Fruit fly (Drosophila melanogaster) whole organism, wandering third instar larva: ENCODE measurements around the gene CG34253.

Experiments
- CG32264 ChIP-seq: fragments of 200-800 bp; sonication (Bioruptor generic); optimal IDR thresholded peaks from 2 replicates; lab custom pipeline; 2016; ENCODE audit warnings: missing biosample characterization, missing genetic modification characterization
- CG9705 ChIP-seq: fragments of 200-800 bp; sonication (Bioruptor generic); optimal IDR thresholded peaks from 2 replicates; lab custom pipeline; 2018; ENCODE audit warnings: missing biosample characterization, mild to moderate bottlenecking, missing genetic modification characterization
- CrebA ChIP-seq: fragments of 200-800 bp; sonication (Bioruptor generic); optimal IDR thresholded peaks from 2 replicates; lab custom pipeline; 2016; ENCODE audit warnings: missing biosample characterization, mild to moderate bottlenecking, missing genetic modification characterization, borderline replicate concordance
- Dif ChIP-seq: fragments of 200-275, 200-300 bp; sonication (Bioruptor generic); optimal IDR thresholded peaks from 2 replicates; lab custom pipeline; 2018; ENCODE audit warnings: missing biosample characterization, missing genetic modification characterization; ENCODE audit not compliant: partially characterized antibody
- HLH106 ChIP-seq: fragments of 200-800 bp; optimal IDR thresholded peaks from 3 replicates; lab custom pipeline; 2019; ENCODE audit warnings: missing biosample characterization, mild to moderate bottlenecking, missing genetic modification characterization, moderate library complexity
- Hnf4 ChIP-seq: fragments of 200-800 bp; sonication (Bioruptor generic); optimal IDR thresholded peaks from 2 replicates; lab custom pipeline; 2016; ENCODE audit warnings: missing biosample characterization, mild to moderate bottlenecking, missing genetic modification characterization
- Hr83 ChIP-seq: fragments of 200-300 bp; sonication (Bioruptor generic); optimal IDR thresholded peaks from 2 replicates; lab custom pipeline; 2016; ENCODE audit warnings: missing biosample characterization, mild to moderate bottlenecking, missing genetic modification characterization, moderate library complexity; ENCODE audit not compliant: poor library complexity, severe bottlenecking
- Mio ChIP-seq: sonication (Bioruptor generic); optimal IDR thresholded peaks from 2 replicates; lab custom pipeline; 2016; ENCODE audit warnings: missing biosample characterization, missing genetic modification characterization
- N ChIP-seq: fragments of >200 bp; optimal IDR thresholded peaks from 2 replicates; lab custom pipeline; 2018; ENCODE audit warnings: missing biosample characterization, missing external identifiers, missing genetic modification characterization
- OdsH ChIP-seq: fragments of 200-800 bp; sonication (Bioruptor generic); optimal IDR thresholded peaks from 2 replicates; lab custom pipeline; 2016; ENCODE audit warnings: missing biosample characterization, mild to moderate bottlenecking, missing genetic modification characterization
- Rel ChIP-seq, 2 experiments: fragments of 200-800 bp; sonication (Bioruptor generic) in 1 of 2; optimal IDR thresholded peaks; 2 replicates in 1 of 2; 3 replicates in 1 of 2; lab custom pipeline; 2016 to 2019; ENCODE audit warnings: mild to moderate bottlenecking in 2 of 2, missing biosample characterization in 2 of 2, missing genetic modification characterization in 2 of 2, moderate library complexity in 1 of 2
- Sp1 ChIP-seq: fragments of 200-800 bp; sonication (Bioruptor generic); optimal IDR thresholded peaks from 3 replicates; lab custom pipeline; 2019; ENCODE audit warnings: missing biosample characterization, mild to moderate bottlenecking, missing genetic modification characterization, moderate library complexity
- brk ChIP-seq: fragments of 200-800 bp; sonication (Bioruptor generic); optimal IDR thresholded peaks from 2 replicates; lab custom pipeline; 2016; ENCODE audit warnings: missing biosample characterization, mild to moderate bottlenecking, missing genetic modification characterization
- dl ChIP-seq, 2 experiments: fragments of 175-275, 200-275 bp in 1 of 2; fragments of 200-275 bp in 1 of 2; sonication (Bioruptor generic); optimal IDR thresholded peaks; lab custom pipeline; 2018; ENCODE audit warnings: mild to moderate bottlenecking in 2 of 2, missing biosample characterization in 2 of 2, missing genetic modification characterization in 2 of 2, moderate library complexity in 2 of 2; ENCODE audit not compliant: partially characterized antibody in 2 of 2, insufficient read depth in 1 of 2
- dmrt93B ChIP-seq: fragments of 200-800 bp; sonication (Bioruptor generic); optimal IDR thresholded peaks from 2 replicates; lab custom pipeline; 2018; ENCODE audit warnings: missing biosample characterization, mild to moderate bottlenecking, missing genetic modification characterization
- ey ChIP-seq: fragments of 200-800 bp; sonication (Bioruptor generic); optimal IDR thresholded peaks from 2 replicates; lab custom pipeline; 2016; ENCODE audit warnings: missing biosample characterization, missing genetic modification characterization
- foxo ChIP-seq, 2 experiments: fragments of 200-800 bp; sonication (Bioruptor generic); optimal IDR thresholded peaks; 2 replicates in 1 of 2; 3 replicates in 1 of 2; lab custom pipeline; 2016 to 2017; ENCODE audit warnings: missing biosample characterization in 2 of 2, missing genetic modification characterization in 2 of 2
- fru ChIP-seq: fragments of 200-800 bp; sonication (Bioruptor generic); optimal IDR thresholded peaks from 3 replicates; lab custom pipeline; 2016; ENCODE audit warnings: missing biosample characterization, mild to moderate bottlenecking, missing genetic modification characterization
- h ChIP-seq: fragments of 200-800 bp; sonication (Bioruptor generic); optimal IDR thresholded peaks from 3 replicates; lab custom pipeline; 2016; ENCODE audit warnings: missing biosample characterization, mild to moderate bottlenecking, missing genetic modification characterization
- lola ChIP-seq: fragments of >200 bp; optimal IDR thresholded peaks from 2 replicates; lab custom pipeline; 2017; ENCODE audit warnings: missing biosample characterization, missing genetic modification characterization
- pan ChIP-seq: fragments of >200 bp; optimal IDR thresholded peaks from 2 replicates; lab custom pipeline; 2017
- psq ChIP-seq: fragments of 200-800 bp; sonication (Bioruptor generic); optimal IDR thresholded peaks from 3 replicates; lab custom pipeline; 2017; ENCODE audit warnings: missing biosample characterization, mild to moderate bottlenecking, missing genetic modification characterization, moderate library complexity
- rgr ChIP-seq: fragments of 200-800 bp; sonication (Bioruptor generic); optimal IDR thresholded peaks from 3 replicates; lab custom pipeline; 2016; ENCODE audit warnings: missing biosample characterization, mild to moderate bottlenecking, missing genetic modification characterization
- sage ChIP-seq: fragments of 200-800 bp; sonication (Bioruptor generic); optimal IDR thresholded peaks from 2 replicates; lab custom pipeline; 2016; ENCODE audit warnings: missing biosample characterization, mild to moderate bottlenecking, missing genetic modification characterization
- sv ChIP-seq: fragments of 200-800 bp; sonication (Bioruptor generic); optimal IDR thresholded peaks from 3 replicates; lab custom pipeline; 2016; ENCODE audit warnings: missing biosample characterization, missing genetic modification characterization
- woc ChIP-seq: sonication (Bioruptor generic); optimal IDR thresholded peaks from 2 replicates; lab custom pipeline; 2016; ENCODE audit warnings: missing biosample characterization, mild to moderate bottlenecking, missing genetic modification characterization

Gene CG34253

DNA sequence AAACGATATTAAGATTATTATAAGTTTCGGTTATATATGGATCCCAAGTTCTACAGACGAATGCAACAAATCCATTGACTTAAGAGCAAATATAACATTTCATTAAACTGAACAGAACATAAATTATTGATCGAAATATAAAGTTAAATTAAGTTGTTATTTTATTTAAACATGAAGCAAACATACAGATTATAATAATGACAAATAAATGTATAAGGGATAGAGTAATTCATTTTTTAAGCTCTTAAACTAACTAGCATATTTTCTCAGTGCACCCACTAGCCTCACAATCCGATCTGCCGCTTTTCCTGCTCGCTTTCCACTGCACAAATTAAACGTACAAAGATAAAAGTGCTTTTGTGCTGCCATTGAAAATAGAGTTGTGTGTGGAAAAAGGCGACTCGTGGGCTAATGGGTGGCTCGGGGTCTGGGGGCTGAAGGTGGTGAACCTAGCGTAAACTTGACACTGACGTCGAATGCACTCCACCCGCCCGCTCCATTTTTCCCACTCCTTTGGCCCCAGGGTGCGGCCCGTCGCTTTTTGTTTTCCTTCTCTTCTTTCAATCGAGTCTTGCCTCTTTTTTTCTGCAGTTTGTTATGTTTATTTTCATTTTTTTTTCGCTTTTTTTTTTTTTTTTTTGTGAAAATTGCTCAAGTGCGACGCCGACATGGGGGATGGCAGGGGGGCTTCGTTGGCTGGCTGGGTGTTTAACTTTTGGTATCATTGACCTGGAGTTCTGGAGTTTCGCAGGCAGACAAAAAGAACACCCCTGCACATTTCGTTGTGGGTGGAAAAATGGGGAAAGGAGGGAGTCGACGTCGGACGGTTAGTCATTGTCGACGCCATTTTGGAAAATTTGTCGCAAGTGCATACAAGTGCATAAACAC lies 7.3 kb downstream of the CG34253 start:
- TF ChIP-seq dmrt93B (GFP tag; lab: Kevin White, UChicago) (no peak), lola (GFP tag; lab: Kevin White, UChicago) (no peak), foxo (GFP tag; optimal IDR thresholded peaks at IDR 0.05; lab: Kevin White, UChicago) (peak in 1 of 2 experiments; percentile 47), woc (GFP tag; lab: Kevin White, UChicago) (no peak), psq (GFP tag; lab: Kevin White, UChicago) (no peak), HLH106 (tag; lab: Kevin White, UChicago) (peak; percentile 2), Hnf4 (no peak), fru (peak; percentile 4), OdsH (GFP tag; lab: Kevin White, UChicago) (no peak), Rel (GFP tag; optimal IDR thresholded peaks at IDR 0.05; lab: Kevin White, UChicago) (no peak), Rel (tag; optimal IDR thresholded peaks at IDR 0.05; lab: Kevin White, UChicago) (no peak), Sp1 (GFP tag; lab: Kevin White, UChicago) (peak; percentile 29)

DNA sequence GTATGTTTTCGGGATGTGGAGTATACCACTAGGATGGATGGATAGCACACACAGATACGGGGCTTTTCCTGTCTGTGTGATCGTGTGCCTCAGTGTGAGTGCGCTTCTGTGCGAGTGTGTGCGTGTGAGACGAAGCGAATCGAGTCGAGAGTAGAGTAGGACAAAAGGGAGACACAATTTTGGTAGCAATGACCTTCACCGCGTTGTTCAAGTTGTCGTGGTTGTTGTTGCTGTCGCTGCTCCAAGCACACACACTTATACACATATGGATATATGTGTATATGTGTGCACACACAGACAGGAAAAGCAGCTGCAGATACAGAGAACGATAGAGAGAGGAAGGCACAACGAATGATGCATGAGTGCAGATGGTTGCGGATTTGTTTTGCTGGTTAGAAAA lies 8.0 kb downstream of the CG34253 start:
- no peak for TF ChIP-seq psq (GFP tag; lab: Kevin White, UChicago)
- no peak for TF ChIP-seq Rel (GFP tag; optimal IDR thresholded peaks at IDR 0.05; lab: Kevin White, UChicago)
- TF ChIP-seq Rel (tag; optimal IDR thresholded peaks at IDR 0.05; lab: Kevin White, UChicago) = no peak
- TF ChIP-seq Hr83 (GFP tag; lab: Kevin White, UChicago) = peak; percentile 14
- TF ChIP-seq Dif = peak; percentile 5

DNA sequence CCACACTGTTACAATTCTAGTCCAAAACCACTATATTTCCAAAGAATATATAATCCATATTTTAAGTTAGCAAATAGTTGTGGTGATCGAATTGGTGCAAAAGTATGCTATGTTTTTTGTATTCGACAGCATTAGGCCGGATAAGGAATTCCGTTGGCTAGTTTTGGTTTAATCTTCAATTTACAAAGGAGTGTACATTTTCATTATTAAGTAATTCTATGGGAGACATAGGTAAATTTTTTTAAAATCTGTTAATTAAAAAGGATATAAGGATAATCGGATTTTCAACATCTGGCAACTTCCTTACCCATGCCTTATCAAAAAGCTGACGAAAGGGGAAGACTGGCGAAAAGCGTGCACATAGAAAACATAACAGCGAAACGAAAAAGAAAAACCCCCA lies 8.5 kb downstream of the CG34253 start:
- peak; percentile 51 for TF ChIP-seq fru
- no peak for TF ChIP-seq CG32264 (GFP tag; lab: Kevin White, UChicago)
- TF ChIP-seq, all 38 proteins: peak for 1

DNA sequence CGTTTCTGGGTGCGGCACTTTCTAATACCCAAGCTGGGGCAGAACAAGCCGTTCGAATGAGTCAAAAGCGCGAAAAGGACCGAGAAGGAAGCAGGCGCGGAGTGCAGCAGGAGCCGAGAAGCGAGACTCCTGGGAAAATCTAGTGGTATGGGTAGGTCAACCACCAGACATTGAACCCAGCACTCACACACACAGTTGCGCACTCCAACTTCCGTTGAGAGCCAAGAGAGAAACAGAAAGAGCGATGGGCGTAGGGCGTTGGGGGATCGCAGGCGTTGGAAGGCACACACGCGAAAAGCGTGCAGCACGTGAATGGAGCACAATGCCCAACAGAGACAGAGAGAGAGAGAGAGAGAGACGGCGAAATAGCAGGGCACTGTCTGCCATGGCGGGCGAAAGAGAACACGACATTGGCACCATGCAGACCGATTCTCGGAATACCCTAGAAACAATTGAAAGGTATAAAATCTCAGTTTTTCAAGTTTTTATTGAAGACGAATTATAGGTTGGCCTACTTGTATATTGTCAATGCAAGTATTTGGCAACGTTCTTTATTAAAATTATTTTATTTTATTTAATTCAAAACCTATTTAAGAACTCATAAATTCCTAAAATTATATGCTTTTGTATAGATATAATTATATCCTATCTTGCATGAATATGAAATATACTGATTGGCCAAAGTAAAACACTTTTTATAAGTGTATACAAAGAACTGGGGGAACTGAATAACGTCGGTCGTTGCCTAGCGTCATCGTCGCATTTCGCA lies 9.3 kb downstream of the CG34253 start:
- TF ChIP-seq brk (GFP tag; lab: Kevin White, UChicago) (no peak), psq (GFP tag; lab: Kevin White, UChicago) (peak; percentile 73), dmrt93B (GFP tag; lab: Kevin White, UChicago) (peak; percentile 79), Mio (GFP tag; lab: Kevin White, UChicago) (no peak), rgr (GFP tag; lab: Kevin White, UChicago) (peak; percentile 52), OdsH (GFP tag; lab: Kevin White, UChicago) (peak; percentile 45), Dif (peak; percentile 56), pan (no peak), dl (GFP tag; optimal IDR thresholded peaks at IDR 0.05; lab: Kevin White, UChicago; ENCODE audit: insufficient read depth in 1 of 2, partially characterized antibody in 2 of 2) (peak in 1 of 2 experiments; percentile 19), Sp1 (GFP tag; lab: Kevin White, UChicago) (peak; percentile 81), foxo (GFP tag; optimal IDR thresholded peaks at IDR 0.05; lab: Kevin White, UChicago) (peak in 1 of 2 experiments; percentile 69), HLH106 (tag; lab: Kevin White, UChicago) (peak; percentile 78), fru (peak; percentile 48), woc (GFP tag; lab: Kevin White, UChicago) (peak; percentile 41), sage (GFP tag; lab: Kevin White, UChicago) (no peak), Hr83 (GFP tag; lab: Kevin White, UChicago) (peak; percentile 15), h (GFP tag; lab: Kevin White, UChicago) (peak; percentile 17), CG9705 (GFP tag; lab: Kevin White, UChicago) (peak; percentile 51), Hnf4 (peak; percentile 5), N (no peak), Rel (GFP tag; optimal IDR thresholded peaks at IDR 0.05; lab: Kevin White, UChicago) (no peak), Rel (tag; optimal IDR thresholded peaks at IDR 0.05; lab: Kevin White, UChicago) (peak; percentile 6), sv (GFP tag; lab: Kevin White, UChicago) (no peak)

DNA sequence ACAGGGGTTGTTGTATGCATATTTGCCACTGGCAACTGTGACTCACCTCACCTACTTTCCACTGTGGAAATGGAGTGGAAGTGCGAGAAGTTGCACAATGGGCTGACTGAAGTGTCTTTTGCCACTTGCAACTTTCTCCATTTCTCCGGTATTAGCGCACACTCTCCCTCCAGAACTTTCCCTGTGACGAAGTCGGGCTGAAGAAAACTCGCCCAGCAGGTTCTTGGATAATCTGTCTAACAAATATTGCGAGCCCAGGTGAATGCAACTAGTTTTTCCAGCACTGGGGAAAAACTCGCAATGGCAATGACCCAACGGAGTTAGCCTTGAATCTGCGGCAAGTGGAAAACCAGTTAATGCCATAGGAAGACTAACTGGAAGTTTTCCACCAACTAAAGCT lies 10.5 kb downstream of the CG34253 start:
- TF ChIP-seq ey = no peak
- TF ChIP-seq Hnf4 = no peak
- no peak for TF ChIP-seq CrebA (GFP tag; lab: Kevin White, UChicago)
- TF ChIP-seq dl (GFP tag; optimal IDR thresholded peaks at IDR 0.05; lab: Kevin White, UChicago; ENCODE audit: insufficient read depth in 1 of 2, partially characterized antibody in 2 of 2) = no peak
